Worm (Caenorhabditis elegans) whole organism, L4 larva: ENCODE data around the gene K09G1.2.

Experiments
- F44E2.7 ChIP-seq: fragments of 200-800 bp; sonication (Bioruptor generic); IDR thresholded peaks from 2 replicates; pipeline ENCODE4 v2.1.2; 2022; ENCODE audit warnings: missing genetic modification characterization, missing compliant biosample characterization
- R02D3.7 ChIP-seq: fragments of 150-350 bp; sonication (generic microtip); optimal IDR thresholded peaks from 3 replicates; lab custom pipeline; 2014; ENCODE audit warnings: missing biosample characterization, missing genetic modification characterization
- T20F7.1 ChIP-seq: fragments of 200-800 bp; sonication (Bioruptor generic); optimal IDR thresholded peaks from 2 replicates; lab custom pipeline; 2018; ENCODE audit warnings: mild to moderate bottlenecking, missing genetic modification characterization, missing compliant biosample characterization
- ZK337.2 ChIP-seq: fragments of 200-800 bp; sonication (Bioruptor generic); IDR thresholded peaks from 2 replicates; pipeline ENCODE4 v1.3.6; 2022; ENCODE audit warnings: missing genetic modification reagents, missing genetic modification characterization, missing compliant biosample characterization
- ZK546.5 ChIP-seq, 2 experiments: sonication (generic microtip); optimal IDR thresholded peaks; 2 replicates each; lab custom pipeline; 2017; ENCODE audit warnings: missing biosample characterization in 2 of 2, missing genetic modification characterization in 2 of 2
- aha-1 ChIP-seq: fragments of 150-350 bp; peaks from one replicate; lab custom pipeline; 2014; ENCODE audit warnings: missing biosample characterization, missing genetic modification characterization
- ceh-20 ChIP-seq: fragments of 200-800 bp; sonication (Bioruptor generic); IDR thresholded peaks from 2 replicates; pipeline ENCODE4 v1.3.6; 2022; ENCODE audit warnings: missing genetic modification reagents, missing genetic modification characterization, missing compliant biosample characterization
- ceh-82 ChIP-seq: sonication (generic microtip); optimal IDR thresholded peaks from 2 replicates; lab custom pipeline; 2017; ENCODE audit warnings: missing biosample characterization, missing genetic modification characterization
- ctbp-1 ChIP-seq: fragments of 200-800 bp; sonication (Bioruptor generic); IDR thresholded peaks from 2 replicates; pipeline ENCODE4 v1.3.6; 2022; ENCODE audit warnings: missing genetic modification reagents, missing genetic modification characterization, missing compliant biosample characterization
- daf-12 ChIP-seq: fragments of 150-350 bp; optimal IDR thresholded peaks from 2 replicates; lab custom pipeline; 2014; ENCODE audit warnings: missing biosample characterization, missing genetic modification reagents, missing genetic modification characterization
- daf-8 ChIP-seq: fragments of 200-800 bp; sonication (Bioruptor generic); IDR thresholded peaks from 2 replicates; pipeline ENCODE4 v1.3.6; 2022; ENCODE audit warnings: missing genetic modification characterization, missing compliant biosample characterization
- duxl-1 ChIP-seq: sonication (generic microtip); optimal IDR thresholded peaks from 2 replicates; lab custom pipeline; 2016; ENCODE audit warnings: mild to moderate bottlenecking, missing genetic modification characterization, moderate library complexity, missing compliant biosample characterization; ENCODE audit not compliant: poor library complexity
- egl-43 ChIP-seq: fragments of 200-800 bp; sonication (Bioruptor generic); IDR thresholded peaks from 2 replicates; pipeline ENCODE4 v1.3.6; 2022; ENCODE audit warnings: missing genetic modification reagents, missing genetic modification characterization, missing compliant biosample characterization
- fkh-10 ChIP-seq: fragments of 150-350 bp; optimal IDR thresholded peaks from 2 replicates; lab custom pipeline; 2014; ENCODE audit warnings: missing biosample characterization, missing genetic modification reagents, missing genetic modification characterization
- hlh-30 ChIP-seq: sonication (generic microtip); optimal IDR thresholded peaks from 2 replicates; lab custom pipeline; 2017; ENCODE audit warnings: antibody characterized with exemption, mild to moderate bottlenecking, missing genetic modification characterization, missing compliant biosample characterization; ENCODE audit not compliant: insufficient read depth
- lin-15B ChIP-seq: fragments of 150-350 bp; sonication (generic microtip); optimal IDR thresholded peaks from 3 replicates; lab custom pipeline; 2014; ENCODE audit warnings: missing biosample characterization, missing genetic modification characterization
- lin-29 ChIP-seq: fragments of 200-800 bp; sonication (Bioruptor generic); IDR thresholded peaks from 2 replicates; pipeline ENCODE4 v1.3.6; 2022; ENCODE audit warnings: missing genetic modification reagents, missing genetic modification characterization, missing compliant biosample characterization
- mdl-1 ChIP-seq, 2 experiments: fragments of 150-350 bp in 1 of 2; sonication (generic microtip) in 1 of 2; optimal IDR thresholded peaks; 2 replicates each; lab custom pipeline; 2014 to 2017; ENCODE audit warnings: missing biosample characterization in 2 of 2, missing genetic modification characterization in 2 of 2
- mes-2 ChIP-seq: sonication (generic microtip); optimal IDR thresholded peaks from 2 replicates; lab custom pipeline; 2016; ENCODE audit warnings: missing genotype, mild to moderate bottlenecking, missing genetic modification characterization, missing compliant biosample characterization; ENCODE audit not compliant: poor library complexity, severe bottlenecking
- mxl-2 ChIP-seq: fragments of 200-800 bp; sonication (Bioruptor generic); conservative IDR thresholded peaks from 2 replicates; pipeline ENCODE4 v1.3.6; 2022; ENCODE audit warnings: missing genetic modification reagents, missing genetic modification characterization, missing compliant biosample characterization
- nhr-25 ChIP-seq: sonication (generic microtip); optimal IDR thresholded peaks from 2 replicates; lab custom pipeline; 2017; ENCODE audit warnings: missing genetic modification characterization, mild to moderate bottlenecking, missing compliant biosample characterization, antibody characterized with exemption, moderate library complexity, borderline replicate concordance; ENCODE audit not compliant: insufficient read depth
- nhr-28 ChIP-seq: fragments of 150-350 bp; optimal IDR thresholded peaks from 2 replicates; lab custom pipeline; 2014; ENCODE audit warnings: missing biosample characterization, missing genetic modification characterization
- php-3 ChIP-seq: fragments of 200-800 bp; sonication (Bioruptor generic); IDR thresholded peaks from 2 replicates; pipeline ENCODE4 v1.3.6; 2022; ENCODE audit warnings: missing genetic modification reagents, missing genetic modification characterization, missing compliant biosample characterization
- rbr-2 ChIP-seq: sonication (generic microtip); optimal IDR thresholded peaks from 2 replicates; lab custom pipeline; 2016; ENCODE audit warnings: missing genotype, missing genetic modification characterization, missing compliant biosample characterization
- saeg-2 ChIP-seq: fragments of 200-800 bp; sonication (Bioruptor generic); IDR thresholded peaks from 2 replicates; pipeline ENCODE4 v1.3.6; 2022; ENCODE audit warnings: missing genetic modification reagents, missing genetic modification characterization, missing compliant biosample characterization
- sdz-12 ChIP-seq: fragments of 200-800 bp; sonication (Bioruptor generic); optimal IDR thresholded peaks from 2 replicates; lab custom pipeline; 2018; ENCODE audit warnings: mild to moderate bottlenecking, missing genetic modification characterization, missing compliant biosample characterization
- set-16 ChIP-seq: fragments of 200-800 bp; sonication (Bioruptor generic); IDR thresholded peaks from 2 replicates; pipeline ENCODE4 v1.3.6; 2022; ENCODE audit warnings: missing genetic modification reagents, missing genetic modification characterization, missing compliant biosample characterization
- skn-1 ChIP-seq: fragments of 150-350 bp; optimal IDR thresholded peaks from 2 replicates; lab custom pipeline; 2014; ENCODE audit warnings: missing biosample characterization, missing genetic modification characterization
- tra-1 ChIP-seq: fragments of 200-800 bp; sonication (Bioruptor generic); IDR thresholded peaks from 2 replicates; pipeline ENCODE4 v1.3.6; 2022; ENCODE audit warnings: missing genetic modification reagents, missing genetic modification characterization, missing compliant biosample characterization
- unc-62 ChIP-seq, 3 experiments: fragments of 150-350 bp in 1 of 3; sonication (generic microtip); optimal IDR thresholded peaks in 2 of 3; peaks in 1 of 3; 1 replicate in 1 of 3; 2 replicates in 2 of 3; lab custom pipeline; 2014 to 2017; ENCODE audit warnings: missing biosample characterization in 3 of 3, missing genetic modification characterization in 3 of 3, missing genetic modification reagents in 3 of 3, missing genotype in 1 of 3
- zfp-2 ChIP-seq: sonication (generic microtip); optimal IDR thresholded peaks from 2 replicates; lab custom pipeline; 2016; ENCODE audit warnings: mild to moderate bottlenecking, missing genetic modification characterization, missing compliant biosample characterization
- zip-2 ChIP-seq: fragments of 150-350 bp; optimal IDR thresholded peaks from 2 replicates; lab custom pipeline; 2014; ENCODE audit warnings: missing biosample characterization, missing genetic modification characterization

Gene K09G1.2

ce11 chrV:9621437-9621836 is 31.0 kb downstream of the K09G1.2 start:
- TF ChIP-seq ceh-82 (tag; lab: Kevin White, UChicago), result no peak
- peak in 1 of 2 experiments; percentile 95 for TF ChIP-seq unc-62 (GFP tag; optimal IDR thresholded peaks at IDR 0.05 in 1 of 2; lab: Kevin White, UChicago)
- no peak for TF ChIP-seq unc-62 (tag; optimal IDR thresholded peaks at IDR 0.05; lab: Kevin White, UChicago)
- TF ChIP-seq php-3 (GFP tag; lab: Robert Waterston, UW), result no peak
- TF ChIP-seq hlh-30 (tag; lab: Kevin White, UChicago), result no peak

- TF ChIP-seq set-16 (GFP tag; lab: Robert Waterston, UW), result peak; percentile 92
- 0 out of 2 replicates have a peak, but pooled peaks have one; percentile 48 for TF ChIP-seq egl-43 (GFP tag; lab: Robert Waterston, UW)
Measured at ce11 chrV:9622338-9622737, 31.9 kb downstream of the K09G1.2 start.

ce11 chrV:9622834-9623233 is 32.4 kb downstream of the K09G1.2 start, which contains the start of gene idpc-5:
Gene idpc-5, minus strand, starts transcription at chrV:9622934.
- no peak for TF ChIP-seq nhr-28 (tag; lab: Kevin White, UChicago)
- no peak for TF ChIP-seq ZK337.2 (GFP tag; lab: Robert Waterston, UW)
- peak in 1 of 2 experiments; percentile 42 for TF ChIP-seq unc-62 (GFP tag; optimal IDR thresholded peaks at IDR 0.05 in 1 of 2; lab: Kevin White, UChicago)
- no peak for TF ChIP-seq unc-62 (tag; optimal IDR thresholded peaks at IDR 0.05; lab: Kevin White, UChicago)

- TF ChIP-seq daf-12 (tag; lab: Kevin White, UChicago) (no peak), skn-1 (no peak), mxl-2 (GFP tag; lab: Robert Waterston, UW) (no peak), ZK546.5 (tag; optimal IDR thresholded peaks at IDR 0.05; lab: Kevin White, UChicago) (no peak), ceh-20 (GFP tag; lab: Robert Waterston, UW) (no peak), hlh-30 (tag; lab: Kevin White, UChicago) (no peak), lin-15B (no peak)
Measured at ce11 chrV:9625122-9625521, 34.7 kb downstream of the K09G1.2 start, which contains the start of gene idpc-4. Gene idpc-4, plus strand, starts transcription at chrV:9625422.

- TF ChIP-seq egl-43 (GFP tag; lab: Robert Waterston, UW), result 0 out of 2 replicates have a peak, but pooled peaks have one; percentile 5
- no peak for TF ChIP-seq zip-2
- no peak for TF ChIP-seq mes-2
- TF ChIP-seq sdz-12, result peak; percentile 53
- no peak for TF ChIP-seq lin-29 (GFP tag; lab: Robert Waterston, UW)
- TF ChIP-seq set-16 (GFP tag; lab: Robert Waterston, UW), result peak; percentile 97
- TF ChIP-seq, all 104 proteins: peak for 3
Measured at ce11 chrV:9625604-9626446, 35.4 kb downstream of the K09G1.2 start, which contains the start of gene T06E4.7. Gene T06E4.7, plus strand, starts transcription at chrV:9626396.

- TF ChIP-seq set-16 (GFP tag; lab: Robert Waterston, UW), result peak; percentile 95
- 0 out of 2 replicates have a peak, but pooled peaks have one; percentile 21 for TF ChIP-seq tra-1
- TF ChIP-seq T20F7.1 (GFP tag; lab: Kevin White, UChicago), result no peak
- peak; percentile 57; the same call in 1 of the 2 replicates for TF ChIP-seq egl-43 (GFP tag; lab: Robert Waterston, UW)
- peak; percentile 72 for TF ChIP-seq aha-1 (tag; lab: Kevin White, UChicago)
- no peak for TF ChIP-seq fkh-10 (GFP tag; lab: Kevin White, UChicago)
- TF ChIP-seq, all 104 proteins: peak for 4
Measured at ce11 chrV:9628603-9629002, 38.2 kb downstream of the K09G1.2 start.

- no peak for TF ChIP-seq ctbp-1
- no peak for TF ChIP-seq saeg-2 (GFP tag; lab: Robert Waterston, UW)
- no peak for TF ChIP-seq fkh-10 (GFP tag; lab: Kevin White, UChicago)
- TF ChIP-seq set-16 (GFP tag; lab: Robert Waterston, UW), result no peak
- no peak for TF ChIP-seq ZK546.5 (tag; optimal IDR thresholded peaks at IDR 0.05; lab: Kevin White, UChicago)
- no peak for TF ChIP-seq mdl-1 (tag; optimal IDR thresholded peaks at IDR 0.05; lab: Kevin White, UChicago)
- TF ChIP-seq ceh-20 (GFP tag; lab: Robert Waterston, UW), result no peak
- no peak for TF ChIP-seq daf-8 (GFP tag; lab: Robert Waterston, UW)
- TF ChIP-seq nhr-25, result no peak
- TF ChIP-seq R02D3.7, result no peak
- TF ChIP-seq duxl-1 (tag; lab: Kevin White, UChicago), result no peak
- no peak for TF ChIP-seq zfp-2 (tag; lab: Kevin White, UChicago)
- TF ChIP-seq rbr-2, result no peak
- TF ChIP-seq F44E2.7 (GFP tag; lab: Robert Waterston, UW), result no peak
Measured at ce11 chrV:9629114-9629513, 38.7 kb downstream of the K09G1.2 start, which contains the start of gene idpc-3. Gene idpc-3, minus strand, starts transcription at chrV:9629214.
